Fruit fly (Drosophila melanogaster): Measurements from ENCODE around the gene Arl8.

Gene Arl8

DNA sequence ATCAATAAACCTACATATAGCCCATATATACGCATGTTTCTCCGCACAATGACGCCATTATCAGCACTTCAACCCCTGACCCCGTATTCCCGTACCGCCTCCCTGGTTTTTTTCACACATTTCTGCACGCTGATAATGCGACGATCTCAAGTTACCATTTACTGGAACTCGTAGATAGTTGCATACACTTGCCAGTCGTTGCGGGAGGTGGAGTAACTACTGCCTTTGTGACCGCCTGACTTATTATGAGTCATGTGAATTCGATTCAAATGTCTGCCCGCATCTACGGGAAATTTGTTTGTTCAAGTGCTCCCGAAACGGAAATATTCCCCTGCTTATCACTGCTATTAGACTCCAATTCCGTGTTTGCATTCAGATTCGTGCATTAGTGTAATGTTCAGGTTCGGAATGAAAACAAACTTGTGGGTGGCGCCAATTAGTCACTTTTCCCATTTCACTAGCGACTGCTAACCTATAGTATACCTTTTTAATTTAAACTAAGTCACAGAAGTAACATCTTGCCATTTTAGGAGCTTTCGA lies 816 bp downstream of the Arl8 start:
- peak; percentile 31 for TF ChIP-seq Jra (GFP tag; optimal IDR thresholded peaks at IDR 0.05)
- no peak for TF ChIP-seq Rel (GFP tag; optimal IDR thresholded peaks at IDR 0.05)
- TF ChIP-seq Rel (tag; optimal IDR thresholded peaks at IDR 0.05) = peak; percentile 38
- no peak for TF ChIP-seq ey (GFP tag; optimal IDR thresholded peaks at IDR 0.05)
- TF ChIP-seq sv (GFP tag; optimal IDR thresholded peaks at IDR 0.05) = no peak
- TF ChIP-seq HLH106 (tag; optimal IDR thresholded peaks at IDR 0.05) = no peak
- no peak for TF ChIP-seq dl (GFP tag; optimal IDR thresholded peaks at IDR 0.05; ENCODE audit: insufficient read depth in 1 of 2, partially characterized antibody in 2 of 2)
- no peak for TF ChIP-seq Dfd (GFP tag; optimal IDR thresholded peaks at IDR 0.05)
- TF ChIP-seq lola (GFP tag; optimal IDR thresholded peaks at IDR 0.05) = no peak
- no peak for TF ChIP-seq tai (GFP tag; optimal IDR thresholded peaks at IDR 0.05)
- TF ChIP-seq sage (GFP tag; optimal IDR thresholded peaks at IDR 0.05) = no peak
- TF ChIP-seq Vsx2 (GFP tag; optimal IDR thresholded peaks at IDR 0.05; ENCODE audit: partially characterized antibody) = no peak
- TF ChIP-seq h (GFP tag; optimal IDR thresholded peaks at IDR 0.05) = no peak
- TF ChIP-seq psq (GFP tag; optimal IDR thresholded peaks at IDR 0.05) = no peak
- no peak for TF ChIP-seq Mio (GFP tag; optimal IDR thresholded peaks at IDR 0.05)
- no peak for TF ChIP-seq fru (GFP tag; optimal IDR thresholded peaks at IDR 0.05)
- no peak for TF ChIP-seq dsf (GFP tag; optimal IDR thresholded peaks at IDR 0.05; ENCODE audit: borderline replicate concordance)
- TF ChIP-seq Dif (GFP tag; optimal IDR thresholded peaks at IDR 0.05; ENCODE audit: partially characterized antibody) = no peak
- no peak for TF ChIP-seq OdsH (GFP tag; optimal IDR thresholded peaks at IDR 0.05)
- TF ChIP-seq Hnf4 (GFP tag; optimal IDR thresholded peaks at IDR 0.05) = no peak
- TF ChIP-seq GATAd (GFP tag; optimal IDR thresholded peaks at IDR 0.05) = no peak
- TF ChIP-seq Hr78 (GFP tag; optimal IDR thresholded peaks at IDR 0.05) = no peak
- TF ChIP-seq CG9705 (GFP tag; optimal IDR thresholded peaks at IDR 0.05) = no peak
- peak; percentile 4 for TF ChIP-seq Hr83 (GFP tag; optimal IDR thresholded peaks at IDR 0.05; ENCODE audit: poor library complexity, severe bottlenecking)
- TF ChIP-seq Sp1 (GFP tag; optimal IDR thresholded peaks at IDR 0.05) = no peak
- no peak for TF ChIP-seq CG32264 (GFP tag; optimal IDR thresholded peaks at IDR 0.05)
- TF ChIP-seq br (GFP tag; optimal IDR thresholded peaks at IDR 0.05) = no peak

DNA sequence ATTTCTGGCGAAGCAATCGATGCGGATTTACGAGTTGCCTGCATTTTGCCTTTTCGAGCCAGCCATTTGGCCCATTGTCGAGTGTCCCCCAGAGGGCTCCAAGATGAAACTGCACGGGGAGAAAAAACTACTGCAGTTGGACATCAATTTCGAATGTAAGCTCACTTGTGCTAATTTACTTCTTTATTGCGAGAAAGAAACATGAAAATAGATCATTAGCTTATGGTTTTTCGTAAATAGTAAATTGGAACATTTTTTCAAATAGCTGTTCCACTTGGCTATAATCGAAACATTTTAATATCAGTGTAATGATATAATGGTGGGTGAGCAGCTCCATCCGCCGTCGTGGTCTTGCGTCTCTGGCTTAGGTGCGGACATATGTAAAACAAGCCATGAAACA lies 6.0 kb downstream of the Arl8 start:
- TF ChIP-seq Myc (optimal IDR thresholded peaks at IDR 0.05) (no peak), br (GFP tag; optimal IDR thresholded peaks at IDR 0.05) (peak; percentile 37), fru (GFP tag; optimal IDR thresholded peaks at IDR 0.05) (peak; percentile 47), h (GFP tag; optimal IDR thresholded peaks at IDR 0.05) (peak; percentile 57), brk (GFP tag; optimal IDR thresholded peaks at IDR 0.05) (no peak), OdsH (GFP tag; optimal IDR thresholded peaks at IDR 0.05) (peak; percentile 22), psq (GFP tag; optimal IDR thresholded peaks at IDR 0.05) (peak; percentile 23), foxo (GFP tag; optimal IDR thresholded peaks at IDR 0.05) (peak in 1 of 2 experiments; percentile 57), woc (GFP tag; optimal IDR thresholded peaks at IDR 0.05) (no peak), Mio (GFP tag; optimal IDR thresholded peaks at IDR 0.05) (no peak), rgr (GFP tag; optimal IDR thresholded peaks at IDR 0.05) (peak; percentile 42), ey (GFP tag; optimal IDR thresholded peaks at IDR 0.05) (peak; percentile 52), Sp1 (GFP tag; optimal IDR thresholded peaks at IDR 0.05) (peak; percentile 4), dsf (GFP tag; optimal IDR thresholded peaks at IDR 0.05; ENCODE audit: borderline replicate concordance) (no peak), tai (GFP tag; optimal IDR thresholded peaks at IDR 0.05) (no peak), HLH106 (tag; optimal IDR thresholded peaks at IDR 0.05) (peak; percentile 33)

DNA sequence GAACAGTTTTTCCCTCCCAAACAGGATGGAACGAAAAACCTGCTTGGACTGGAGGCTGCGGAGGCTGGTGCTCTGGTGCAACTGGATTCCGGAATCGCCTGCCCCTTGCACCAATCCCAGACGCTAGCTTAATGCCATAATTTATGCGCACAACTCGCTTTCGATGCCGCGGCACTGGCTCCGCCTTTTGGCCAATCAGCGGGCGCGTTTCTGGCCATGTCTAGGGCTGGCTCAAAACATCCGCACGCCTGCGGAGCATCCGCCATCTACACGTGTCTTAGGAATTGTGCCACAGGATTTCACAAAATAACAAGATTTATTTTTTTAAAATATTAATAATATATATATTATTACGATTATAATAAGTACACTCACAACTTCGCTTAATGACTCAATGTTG lies 8.1 kb downstream of the Arl8 start:
- TF ChIP-seq N (GFP tag; optimal IDR thresholded peaks at IDR 0.05) (no peak), Dif (GFP tag; optimal IDR thresholded peaks at IDR 0.05; ENCODE audit: partially characterized antibody) (peak; percentile 32)

DNA sequence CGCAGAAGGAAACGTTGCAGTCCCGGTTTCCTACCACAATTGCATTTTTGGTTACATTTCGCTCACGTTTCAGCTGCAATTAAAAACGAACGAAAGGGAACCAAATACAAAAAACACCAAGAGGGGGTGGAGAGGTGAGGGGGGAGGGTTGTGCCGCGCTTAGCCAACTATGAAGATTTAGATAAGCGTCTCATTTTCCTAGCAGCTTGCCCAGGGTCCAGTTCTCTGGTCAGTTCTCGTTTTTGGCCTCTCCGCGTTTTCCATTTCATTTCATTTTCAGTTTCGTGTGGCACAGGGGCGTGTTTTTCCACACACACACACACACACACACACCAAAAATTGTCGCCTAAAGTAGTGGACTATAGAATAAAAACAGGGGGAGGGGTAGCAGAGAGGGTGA lies 11.7 kb downstream of the Arl8 start:
- TF ChIP-seq CG9705 (GFP tag; optimal IDR thresholded peaks at IDR 0.05) (no peak), Dfd (GFP tag; optimal IDR thresholded peaks at IDR 0.05) (peak; percentile 7)

DNA sequence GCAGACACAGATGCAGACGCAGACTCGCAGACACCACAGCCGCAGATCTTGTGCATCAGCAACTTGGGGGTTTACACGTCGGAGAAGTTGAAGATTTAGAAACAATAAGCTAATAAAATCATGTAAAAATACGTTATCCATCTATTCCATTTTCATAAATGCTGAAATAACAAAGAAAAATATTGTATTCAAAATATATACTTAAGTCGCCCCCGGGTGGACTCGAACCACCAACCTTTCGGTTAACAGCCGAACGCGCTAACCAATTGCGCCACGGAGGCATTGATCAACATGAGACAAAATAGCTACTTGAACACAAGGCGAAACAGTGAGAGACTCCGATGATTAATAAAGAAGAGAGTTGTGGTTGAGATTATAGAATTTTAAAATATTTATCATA lies 12.9 kb downstream of the Arl8 start:
- TF ChIP-seq br (GFP tag; optimal IDR thresholded peaks at IDR 0.05) = no peak
- TF ChIP-seq psq (GFP tag; optimal IDR thresholded peaks at IDR 0.05) = no peak
- TF ChIP-seq jim (GFP tag; optimal IDR thresholded peaks at IDR 0.05) = no peak
- no peak for TF ChIP-seq woc (GFP tag; optimal IDR thresholded peaks at IDR 0.05)
- TF ChIP-seq lola (GFP tag; optimal IDR thresholded peaks at IDR 0.05) = no peak
- TF ChIP-seq Dif (GFP tag; optimal IDR thresholded peaks at IDR 0.05; ENCODE audit: partially characterized antibody) = no peak
- no peak for TF ChIP-seq brk (GFP tag; optimal IDR thresholded peaks at IDR 0.05)
- TF ChIP-seq dsf (GFP tag; optimal IDR thresholded peaks at IDR 0.05; ENCODE audit: borderline replicate concordance) = no peak
- no peak for TF ChIP-seq N (GFP tag; optimal IDR thresholded peaks at IDR 0.05)
- no peak for TF ChIP-seq Hr78 (GFP tag; optimal IDR thresholded peaks at IDR 0.05)
- TF ChIP-seq CG9705 (GFP tag; optimal IDR thresholded peaks at IDR 0.05) = no peak
- no peak for TF ChIP-seq Sp1 (GFP tag; optimal IDR thresholded peaks at IDR 0.05)

Measured in whole organism, wandering third instar larva.